Fruit fly (Drosophila melanogaster) whole organism, embryonic: ENCODE results near the gene CG5180.

Experiments
- CG1603 ChIP-seq: fragments of 200-800 bp; sonication (Bioruptor generic); optimal IDR thresholded peaks from 2 replicates; lab custom pipeline; 2019; ENCODE audit warnings: missing biosample characterization, mild to moderate bottlenecking, missing genetic modification characterization, moderate library complexity
- CG18599 ChIP-seq: fragments of 200-800 bp; sonication (Bioruptor generic); optimal IDR thresholded peaks from 3 replicates; lab custom pipeline; 2017; ENCODE audit warnings: missing biosample characterization, missing genetic modification characterization, mild to moderate bottlenecking, moderate library complexity, missing genetic modification reagents
- CG34422 ChIP-seq: fragments of 200-800 bp; sonication (Bioruptor generic); IDR thresholded peaks from 3 replicates; pipeline ENCODE4 v1.3.6; 2022; ENCODE audit warnings: missing biosample characterization, missing genetic modification characterization
- CG3726 ChIP-seq: fragments of 200-800 bp; sonication (Bioruptor generic); IDR thresholded peaks from 3 replicates; pipeline ENCODE4, ENCODE4 v1.3.6; 2022; ENCODE audit warnings: missing biosample characterization, missing genetic modification characterization
- CG9797 ChIP-seq: fragments of 200-800 bp; sonication (Bioruptor generic); optimal IDR thresholded peaks from 3 replicates; lab custom pipeline; 2018; ENCODE audit warnings: missing biosample characterization, mild to moderate bottlenecking, missing genetic modification characterization
- Poxn ChIP-seq: fragments of 200-800 bp; sonication (Bioruptor generic); IDR thresholded peaks from 2 replicates; pipeline ENCODE4 v1.3.6; 2022; ENCODE audit warnings: missing biosample characterization, missing genetic modification characterization
- Ptx1 ChIP-seq: fragments of 200-800 bp; sonication (Bioruptor generic); IDR thresholded peaks from 2 replicates; pipeline ENCODE4 v1.3.6; 2022; ENCODE audit warnings: missing biosample characterization, missing genetic modification characterization
- pho ChIP-seq: fragments of 200-800 bp; sonication (Bioruptor generic); optimal IDR thresholded peaks from 2 replicates; lab custom pipeline; 2016; ENCODE audit warnings: missing biosample characterization, missing genetic modification characterization
- z ChIP-seq: fragments of 200-800 bp; sonication (Bioruptor generic); IDR thresholded peaks from 3 replicates; pipeline ENCODE4 v1.3.6; 2022; ENCODE audit warnings: missing biosample characterization, missing genetic modification characterization

- TF ChIP-seq pho (GFP tag; lab: Kevin White, UChicago) = no peak
- no peak for TF ChIP-seq CG3726
- TF ChIP-seq CG1603 (tag; lab: Kevin White, UChicago) = no peak
- no peak for TF ChIP-seq CG9797 (GFP tag; lab: Kevin White, UChicago)
- no peak for TF ChIP-seq CG18599 (GFP tag; lab: Kevin White, UChicago)
- no peak for TF ChIP-seq Poxn
- no peak for TF ChIP-seq CG34422 (GFP tag; lab: Robert Waterston, UW)
- no peak for TF ChIP-seq z (GFP tag; lab: Robert Waterston, UW)
- no peak for TF ChIP-seq Ptx1 (GFP tag; lab: Robert Waterston, UW)
These were observed 37.5 kb downstream of the CG5180 start for dm6 chr3R:20595145-20595812.
